Fruit fly (Drosophila melanogaster) whole organism, prepupa: ENCODE measurements around the gene CG9676.

Experiments used
- CG11902 ChIP-seq: fragments of 200-800 bp; sonication (Bioruptor generic); optimal IDR thresholded peaks from 3 replicates; lab custom pipeline; 2016; ENCODE audit warnings: missing biosample characterization, missing genetic modification characterization
- CG1621 ChIP-seq: fragments of 200-800 bp; sonication (Bioruptor generic); optimal IDR thresholded peaks from 3 replicates; lab custom pipeline; 2018; ENCODE audit warnings: missing biosample characterization, mild to moderate bottlenecking, missing genetic modification characterization
- Eip78C ChIP-seq: fragments of 200-800 bp; sonication (Bioruptor generic); peaks from one replicate; lab custom pipeline; 2016; ENCODE audit warnings: missing biosample characterization, missing genetic modification characterization
- Hr39 ChIP-seq: fragments of 200-800 bp; sonication (Bioruptor generic); optimal IDR thresholded peaks from 2 replicates; lab custom pipeline; 2016; ENCODE audit warnings: missing biosample characterization, missing genetic modification characterization
- Sox15 ChIP-seq: fragments of 200-800 bp; sonication (Bioruptor generic); optimal IDR thresholded peaks from 3 replicates; lab custom pipeline; 2016; ENCODE audit warnings: missing biosample characterization, missing genetic modification characterization
- acj6 ChIP-seq: fragments of 200-800 bp; sonication (Bioruptor generic); optimal IDR thresholded peaks from 3 replicates; lab custom pipeline; 2016; ENCODE audit warnings: missing biosample characterization, missing genetic modification characterization
- dsx ChIP-seq: fragments of 200-800 bp; optimal IDR thresholded peaks from 3 replicates; lab custom pipeline; 2019; ENCODE audit warnings: missing biosample characterization, mild to moderate bottlenecking, missing genetic modification characterization, moderate library complexity; ENCODE audit not compliant: poor library complexity, severe bottlenecking
- fd85E ChIP-seq: fragments of 200-800 bp; sonication (Bioruptor generic); optimal IDR thresholded peaks from 3 replicates; lab custom pipeline; 2016; ENCODE audit warnings: missing biosample characterization, missing genetic modification characterization
- spab ChIP-seq: fragments of 200-800 bp; sonication (Bioruptor generic); optimal IDR thresholded peaks from 2 replicates; lab custom pipeline; 2017; ENCODE audit warnings: missing biosample characterization, mild to moderate bottlenecking, missing genetic modification characterization, missing genetic modification reagents
- ss ChIP-seq, 2 experiments: fragments of 200-800 bp; sonication (Bioruptor generic); optimal IDR thresholded peaks; 2 replicates in 1 of 2; 3 replicates in 1 of 2; lab custom pipeline; 2017 to 2018; ENCODE audit warnings: mild to moderate bottlenecking in 2 of 2, missing biosample characterization in 2 of 2, missing genetic modification characterization in 2 of 2, moderate library complexity in 1 of 2

DNA sequence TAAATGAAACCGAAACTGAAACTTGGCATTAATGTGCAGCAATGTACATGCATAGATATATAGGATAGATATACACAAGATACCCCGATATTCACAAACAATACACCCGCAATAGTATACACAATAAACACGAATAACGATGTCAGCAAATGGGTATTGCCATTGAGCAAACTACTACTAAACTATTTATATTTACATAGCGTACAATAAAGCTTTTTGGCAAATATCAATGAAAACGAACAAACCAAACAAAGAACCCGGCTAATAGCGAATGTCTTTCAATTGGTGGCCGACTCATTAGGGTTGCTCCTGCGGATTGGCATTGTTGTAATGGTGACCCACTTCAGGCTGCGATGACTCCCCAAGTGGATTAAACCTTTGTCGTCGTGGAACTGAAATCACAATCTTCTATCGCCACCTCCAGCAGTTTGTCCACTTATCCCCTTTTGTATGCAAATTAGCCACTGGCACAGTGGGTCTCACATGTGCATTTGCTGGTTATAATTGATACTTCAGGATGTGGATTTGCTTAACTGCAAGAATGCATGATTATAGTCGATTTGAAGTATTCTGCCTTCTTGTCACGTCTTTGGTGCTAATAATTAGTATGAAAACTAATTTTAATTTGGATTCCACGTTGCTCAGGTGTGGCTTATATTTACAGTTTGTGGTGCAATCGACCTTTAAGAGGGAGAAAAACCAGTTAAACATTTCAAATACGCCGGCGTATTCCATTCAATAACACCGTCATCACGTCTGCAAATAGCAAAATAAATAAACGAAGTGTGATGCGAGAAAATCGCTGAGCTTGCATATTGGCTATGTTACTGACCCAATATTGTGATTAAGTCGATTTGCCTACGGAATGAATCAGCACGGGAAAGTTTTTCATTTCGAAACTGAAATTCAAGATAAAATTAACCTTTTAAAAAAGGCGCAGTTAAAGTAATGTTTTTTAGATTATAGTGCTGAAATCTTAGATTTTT lies 49.6 kb downstream of the CG9676 start:
- TF ChIP-seq fd85E (GFP tag; lab: Kevin White, UChicago) (no peak), Eip78C (GFP tag; lab: Kevin White, UChicago) (peak; percentile 91), Sox15 (GFP tag; lab: Kevin White, UChicago) (no peak), dsx (GFP tag; lab: Kevin White, UChicago) (peak; percentile 28), CG11902 (GFP tag; lab: Kevin White, UChicago) (no peak), acj6 (GFP tag; lab: Kevin White, UChicago) (no peak), Hr39 (GFP tag; lab: Kevin White, UChicago) (no peak), ss (GFP tag; optimal IDR thresholded peaks at IDR 0.05; lab: Kevin White, UChicago) (no peak), CG1621 (tag; lab: Kevin White, UChicago) (no peak), spab (no peak)
